Worm (Caenorhabditis elegans): ENCODE results near the gene F39G3.2.
"Not testable (repeated sequence)": the region's sequence is repeated elsewhere in the genome, so short reads cannot be mapped to it uniquely, and the experiment has no call there.

- TF ChIP-seq egl-27, ZK546.5 (tag; optimal IDR thresholded peaks at IDR 0.05): not testable (repeated sequence)
Observed at ce11 chrV:4760674-4761073, 23.0 kb downstream of the F39G3.2 start, which contains the start of gene bgnt-1.4.
